Worm (Caenorhabditis elegans) whole organism, L3 larva: ENCODE measurements around the gene C54F6.20.

Experiments
- ZK546.5 ChIP-seq: sonication (generic microtip); optimal IDR thresholded peaks from 2 replicates; lab custom pipeline; 2017; ENCODE audit warnings: missing biosample characterization, missing genetic modification characterization
- aly-2 ChIP-seq: fragments of 150-350 bp; optimal IDR thresholded peaks from 2 replicates; lab custom pipeline; 2014; ENCODE audit warnings: missing biosample characterization, missing genetic modification characterization
- ama-1 ChIP-seq: fragments of 150-350 bp; optimal IDR thresholded peaks from 2 replicates; lab custom pipeline; 2018
- ceh-28 ChIP-seq: fragments of 150-350 bp; optimal IDR thresholded peaks from 2 replicates; lab custom pipeline; 2014; ENCODE audit warnings: missing biosample characterization, missing genetic modification reagents, missing genetic modification characterization
- ceh-9 ChIP-seq: sonication (generic microtip); optimal IDR thresholded peaks from 2 replicates; lab custom pipeline; 2018; ENCODE audit warnings: missing biosample characterization, missing genetic modification characterization
- daf-12 ChIP-seq: fragments of 150-350 bp; optimal IDR thresholded peaks from 2 replicates; lab custom pipeline; 2014; ENCODE audit warnings: missing biosample characterization, missing genetic modification reagents, missing genetic modification characterization
- egl-27 ChIP-seq: sonication (generic microtip); optimal IDR thresholded peaks from 4 replicates; lab custom pipeline; 2017; ENCODE audit warnings: missing biosample characterization, missing genetic modification reagents, missing genetic modification characterization
- egl-5 ChIP-seq: fragments of 150-350 bp; optimal IDR thresholded peaks from 2 replicates; lab custom pipeline; 2017; ENCODE audit warnings: missing biosample characterization, missing genetic modification reagents, missing genetic modification characterization, inconsistent platforms
- elt-2 ChIP-seq: sonication (generic microtip); optimal IDR thresholded peaks from 2 replicates; lab custom pipeline; 2016; ENCODE audit warnings: missing genetic modification reagents, mild to moderate bottlenecking, missing genetic modification characterization, missing compliant biosample characterization
- elt-3 ChIP-seq, 3 experiments: fragments of 150-350 bp in 1 of 3; sonication (generic microtip) in 2 of 3; optimal IDR thresholded peaks; 2 replicates in 2 of 3; 4 replicates in 1 of 3; lab custom pipeline; 2014 to 2017; ENCODE audit warnings: missing biosample characterization in 3 of 3, missing genetic modification characterization in 3 of 3
- eor-1 ChIP-seq, 2 experiments: fragments of 150-350 bp; optimal IDR thresholded peaks; 2 replicates each; lab custom pipeline; 2014 to 2018; ENCODE audit warnings: missing biosample characterization in 2 of 2, missing genetic modification characterization in 2 of 2
- fkh-10 ChIP-seq: sonication (generic microtip); optimal IDR thresholded peaks from 2 replicates; lab custom pipeline; 2017; ENCODE audit warnings: missing biosample characterization, missing genetic modification reagents, missing genetic modification characterization
- fkh-2 ChIP-seq: fragments of 150-350 bp; optimal IDR thresholded peaks from 2 replicates; lab custom pipeline; 2014; ENCODE audit warnings: missing biosample characterization, missing genetic modification reagents, missing genetic modification characterization
- fos-1 ChIP-seq: fragments of 150-350 bp; optimal IDR thresholded peaks from 2 replicates; lab custom pipeline; 2014; ENCODE audit warnings: missing biosample characterization, missing genetic modification characterization
- hmg-11 ChIP-seq: sonication (generic microtip); optimal IDR thresholded peaks from 2 replicates; lab custom pipeline; 2016; ENCODE audit warnings: missing genetic modification characterization, missing compliant biosample characterization
- jun-1 ChIP-seq: fragments of 150-350 bp; optimal IDR thresholded peaks from 2 replicates; lab custom pipeline; 2014; ENCODE audit warnings: missing biosample characterization, missing genetic modification reagents, missing genetic modification characterization
- lin-39 ChIP-seq: fragments of 150-350 bp; optimal IDR thresholded peaks from 2 replicates; lab custom pipeline; 2018; ENCODE audit warnings: missing biosample characterization, missing genetic modification reagents, missing genetic modification characterization
- lsy-12 ChIP-seq: sonication (generic microtip); optimal IDR thresholded peaks from 2 replicates; lab custom pipeline; 2016; ENCODE audit warnings: mild to moderate bottlenecking, missing genetic modification characterization, missing compliant biosample characterization
- mdl-1 ChIP-seq: fragments of 150-350 bp; optimal IDR thresholded peaks from 2 replicates; lab custom pipeline; 2014; ENCODE audit warnings: missing biosample characterization, missing genetic modification characterization
- mml-1 ChIP-seq: fragments of 150-350 bp; sonication (generic microtip); optimal IDR thresholded peaks from 3 replicates; lab custom pipeline; 2014; ENCODE audit warnings: missing biosample characterization, missing genetic modification characterization
- nfya-1 ChIP-seq: sonication (generic microtip); optimal IDR thresholded peaks from 2 replicates; lab custom pipeline; 2017; ENCODE audit warnings: missing genetic modification characterization, mild to moderate bottlenecking, missing compliant biosample characterization, antibody characterized with exemption, moderate library complexity; ENCODE audit not compliant: insufficient read depth
- nhr-12 ChIP-seq: fragments of 150-350 bp; optimal IDR thresholded peaks from 2 replicates; lab custom pipeline; 2014; ENCODE audit warnings: missing biosample characterization, missing genetic modification characterization
- nhr-23 ChIP-seq: fragments of 150-350 bp; optimal IDR thresholded peaks from 2 replicates; lab custom pipeline; 2014; ENCODE audit warnings: missing biosample characterization, missing genetic modification reagents, missing genetic modification characterization
- nhr-25 ChIP-seq: sonication (generic microtip); optimal IDR thresholded peaks from 2 replicates; lab custom pipeline; 2017; ENCODE audit warnings: missing biosample characterization, missing genetic modification characterization
- nhr-28 ChIP-seq: fragments of 150-350 bp; optimal IDR thresholded peaks from 2 replicates; lab custom pipeline; 2014; ENCODE audit warnings: missing biosample characterization, missing genetic modification characterization
- nhr-43 ChIP-seq: sonication (generic microtip); optimal IDR thresholded peaks from 2 replicates; lab custom pipeline; 2016; ENCODE audit warnings: mild to moderate bottlenecking, missing genetic modification characterization, missing compliant biosample characterization; ENCODE audit not compliant: poor library complexity, severe bottlenecking
- nhr-67 ChIP-seq: fragments of 150-350 bp; optimal IDR thresholded peaks from 2 replicates; lab custom pipeline; 2014; ENCODE audit warnings: missing biosample characterization, missing genetic modification characterization
- nhr-76 ChIP-seq: fragments of 150-350 bp; sonication (generic microtip); optimal IDR thresholded peaks from 5 replicates; lab custom pipeline; 2014; ENCODE audit warnings: missing biosample characterization, missing genetic modification characterization
- nhr-77 ChIP-seq: fragments of 150-350 bp; optimal IDR thresholded peaks from 2 replicates; lab custom pipeline; 2014; ENCODE audit warnings: missing biosample characterization, missing genetic modification characterization
- pha-4 ChIP-seq: fragments of 150-350 bp; optimal IDR thresholded peaks from 2 replicates; lab custom pipeline; 2014; ENCODE audit warnings: missing biosample characterization, missing genetic modification reagents, missing genetic modification characterization
- pqm-1 ChIP-seq: fragments of 150-350 bp; optimal IDR thresholded peaks from 2 replicates; lab custom pipeline; 2017; ENCODE audit warnings: missing biosample characterization, missing genetic modification characterization, inconsistent platforms
- snpc-4 ChIP-seq: fragments of 150-350 bp; optimal IDR thresholded peaks from 2 replicates; lab custom pipeline; 2014; ENCODE audit warnings: missing biosample characterization, missing genetic modification characterization
- unc-39 ChIP-seq: sonication (generic microtip); optimal IDR thresholded peaks from 4 replicates; lab custom pipeline; 2017; ENCODE audit warnings: missing biosample characterization, missing genetic modification characterization
- unc-62 ChIP-seq: fragments of 150-350 bp; sonication (generic microtip); optimal IDR thresholded peaks from 4 replicates; lab custom pipeline; 2014; ENCODE audit warnings: missing biosample characterization, missing genetic modification reagents, missing genetic modification characterization
- zag-1 ChIP-seq: fragments of 150-350 bp; optimal IDR thresholded peaks from 2 replicates; lab custom pipeline; 2014; ENCODE audit warnings: missing biosample characterization, missing genetic modification characterization

Gene C54F6.20

ce11 chrV:7548499-7548898 is 24.0 kb downstream of the C54F6.20 start:
- TF ChIP-seq nhr-25 (tag; lab: Kevin White, UChicago), result peak; percentile 2
- TF ChIP-seq, all 47 proteins: peak for 1; not testable (repeated sequence) for 46

DNA sequence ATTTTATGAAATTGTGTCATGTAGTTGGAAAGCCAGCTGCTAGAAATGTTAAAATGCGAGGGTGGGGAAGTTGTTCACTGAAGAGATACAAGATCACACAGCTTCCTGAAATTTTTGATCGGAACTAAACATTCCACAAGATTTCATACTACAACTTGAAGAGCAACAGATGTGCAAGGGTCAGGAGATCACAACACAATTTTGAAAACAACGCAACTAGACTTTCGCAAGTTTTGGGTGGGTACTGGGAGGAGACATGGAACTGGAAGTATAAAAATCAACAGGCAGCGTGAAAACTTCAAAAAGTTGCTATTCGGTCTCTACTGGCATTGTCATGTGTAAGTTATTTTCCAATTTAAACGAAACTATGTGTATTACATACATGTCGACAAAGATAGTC is 27.3 kb downstream of the C54F6.20 start, which contains the start of gene F19F10.3:
TSS of gene F19F10.3 (plus strand) at position 301 of the 400 bp plus-strand sequence.
- TF ChIP-seq ceh-28 (tag; lab: Kevin White, UChicago) (no peak), egl-27 (no peak), mdl-1 (tag; lab: Kevin White, UChicago) (no peak), snpc-4 (tag; lab: Kevin White, UChicago) (no peak), fos-1 (tag; lab: Kevin White, UChicago) (no peak), unc-62 (GFP tag; lab: Kevin White, UChicago) (no peak), jun-1 (tag; lab: Kevin White, UChicago) (no peak), aly-2 (no peak), nhr-67 (no peak), eor-1 (tag; optimal IDR thresholded peaks at IDR 0.05; lab: Kevin White, UChicago) (no peak), fkh-2 (tag; lab: Kevin White, UChicago) (no peak), nfya-1 (tag; lab: Kevin White, UChicago) (no peak), ceh-9 (tag; lab: Kevin White, UChicago) (no peak), fkh-10 (GFP tag; lab: Kevin White, UChicago) (no peak), nhr-25 (tag; lab: Kevin White, UChicago) (no peak), egl-5 (tag; lab: Kevin White, UChicago) (no peak), nhr-23 (tag; lab: Kevin White, UChicago) (no peak), hmg-11 (tag; lab: Kevin White, UChicago) (no peak), nhr-43 (tag; lab: Kevin White, UChicago) (no peak), zag-1 (tag; lab: Kevin White, UChicago) (no peak)

DNA sequence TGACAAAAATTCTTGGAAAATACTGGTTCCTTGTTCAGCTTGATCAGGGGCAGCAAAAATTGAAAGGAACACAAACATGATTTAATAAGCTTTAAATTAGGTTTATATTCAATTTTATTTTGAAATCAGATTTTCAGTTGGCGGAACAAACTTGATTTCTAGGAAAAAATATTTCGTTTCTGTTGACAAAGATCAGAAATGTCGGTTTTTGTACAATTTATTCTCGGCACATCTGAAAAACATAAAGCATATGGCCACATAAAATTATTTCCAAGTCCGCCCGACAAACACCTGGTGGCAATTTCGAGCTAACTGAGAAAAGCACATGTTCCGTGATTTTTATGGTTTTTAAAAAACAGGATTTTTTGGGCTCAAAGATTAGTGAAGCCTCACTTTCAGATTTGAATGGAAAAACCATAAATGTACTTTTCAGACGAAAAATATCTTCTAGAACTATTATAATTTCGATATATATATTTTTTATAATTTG is 29.4 kb downstream of the C54F6.20 start, which contains the start of gene ttr-10:
TSS of gene ttr-10 (minus strand) at position 51 of the 490 bp plus-strand sequence.
- no peak for TF ChIP-seq nhr-28 (tag; lab: Kevin White, UChicago)
- no peak for TF ChIP-seq nhr-76 (tag; lab: Kevin White, UChicago)
- TF ChIP-seq daf-12 (tag; lab: Kevin White, UChicago), result no peak
- TF ChIP-seq ama-1 (lab: Kevin White, UChicago), result no peak
- TF ChIP-seq snpc-4 (tag; lab: Kevin White, UChicago), result no peak
- TF ChIP-seq nfya-1 (tag; lab: Kevin White, UChicago), result no peak
- no peak for TF ChIP-seq nhr-12 (tag; lab: Kevin White, UChicago)
- no peak for TF ChIP-seq lsy-12 (tag; lab: Kevin White, UChicago)
- no peak for TF ChIP-seq pha-4
- no peak for TF ChIP-seq lin-39 (tag; lab: Kevin White, UChicago)
- TF ChIP-seq egl-27, result no peak
- no peak for TF ChIP-seq nhr-25 (tag; lab: Kevin White, UChicago)
- TF ChIP-seq mml-1, result no peak
- TF ChIP-seq, all 47 proteins: peak for 0

ce11 chrV:7555875-7556274 is 31.3 kb downstream of the C54F6.20 start:
- TF ChIP-seq ZK546.5 (tag; lab: Kevin White, UChicago) (no peak), pha-4 (no peak), zag-1 (tag; lab: Kevin White, UChicago) (no peak), nhr-76 (tag; lab: Kevin White, UChicago) (no peak), elt-3 (tag; optimal IDR thresholded peaks at IDR 0.05; lab: Kevin White, UChicago) (no peak), elt-2 (no peak), egl-5 (tag; lab: Kevin White, UChicago) (no peak), unc-39 (tag; lab: Kevin White, UChicago) (no peak), nhr-67 (no peak), fkh-10 (GFP tag; lab: Kevin White, UChicago) (no peak), pqm-1 (tag; lab: Kevin White, UChicago) (no peak), nhr-77 (tag; lab: Kevin White, UChicago) (no peak), nhr-12 (tag; lab: Kevin White, UChicago) (no peak)
